Worm (Caenorhabditis elegans): ENCODE data around the gene arrd-14.

The arrd-14 gene

DNA sequence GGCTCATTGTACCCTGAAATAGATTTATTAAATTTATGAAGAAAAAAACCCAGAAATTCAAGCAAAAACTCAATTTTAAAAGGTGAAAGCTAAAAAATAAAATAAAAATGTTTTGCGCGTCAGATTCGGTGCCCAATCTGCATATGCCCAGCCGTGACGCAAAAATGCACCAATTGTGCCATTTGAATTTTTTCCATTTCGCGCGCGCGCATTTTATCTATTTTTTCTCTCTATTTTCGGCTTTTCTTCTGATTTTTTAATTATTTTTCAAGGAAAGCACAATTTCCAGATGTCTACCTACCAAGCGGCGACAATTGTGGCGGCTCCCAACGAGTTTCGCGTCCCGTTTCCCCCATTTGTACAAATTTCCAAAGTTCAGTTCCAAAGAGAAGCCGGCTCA is 26.3 kb upstream of the arrd-14 start, which contains the start of the genes Y54G9A.7 and bub-3 (continued):
- TF ChIP-seq ekl-4 (GFP tag; IDR thresholded peaks at IDR 0.05): peak; percentile 52; the same call in 1 of the 2 replicates
- no peak for TF ChIP-seq Y56A3A.18 (GFP tag; IDR thresholded peaks at IDR 0.05)
- TF ChIP-seq pbrm-1 (GFP tag; IDR thresholded peaks at IDR 0.05): 0 out of 2 replicates have a peak, but pooled peaks have one; percentile 8
- no peak for TF ChIP-seq gei-17 (GFP tag; optimal IDR thresholded peaks at IDR 0.05)
- TF ChIP-seq F23B12.7 (tag; optimal IDR thresholded peaks at IDR 0.05; ENCODE audit: insufficient read depth): no peak
- TF ChIP-seq nhr-27 (tag; optimal IDR thresholded peaks at IDR 0.05): no peak
- TF ChIP-seq hlh-12 (tag; optimal IDR thresholded peaks at IDR 0.05): no peak
- TF ChIP-seq sea-2 (GFP tag; IDR thresholded peaks at IDR 0.05): no peak
- TF ChIP-seq pha-4 (tag; optimal IDR thresholded peaks at IDR 0.05): no peak
- TF ChIP-seq F49E8.2 (tag; optimal IDR thresholded peaks at IDR 0.05; ENCODE audit: insufficient read depth): peak; percentile 22
- no peak for TF ChIP-seq attf-3 (GFP tag; conservative IDR thresholded peaks at IDR 0.05)
- no peak for TF ChIP-seq rec-8 (tag; optimal IDR thresholded peaks at IDR 0.05)
- no peak for TF ChIP-seq snpc-4 (GFP tag; optimal IDR thresholded peaks at IDR 0.05)
- TF ChIP-seq snpc-4 (tag; optimal IDR thresholded peaks at IDR 0.05): peak in 1 of 4 experiments; percentile 46
- TF ChIP-seq somi-1 (GFP tag; optimal IDR thresholded peaks at IDR 0.05): no peak

ce11 chrII:13729416-13729815 is 22.7 kb upstream of the arrd-14 start, which contains the start of gene Y54G9A.9:
Gene Y54G9A.9, plus strand, starts transcription at chrII:13729716.
- no peak for TF ChIP-seq ztf-3 (GFP tag; optimal IDR thresholded peaks at IDR 0.05)
- no peak for TF ChIP-seq ZK185.1 (tag; optimal IDR thresholded peaks at IDR 0.05; ENCODE audit: poor library complexity, severe bottlenecking)
- TF ChIP-seq tbp1 (GFP tag; optimal IDR thresholded peaks at IDR 0.05): no peak
- no peak for TF ChIP-seq ztf-18 (tag; optimal IDR thresholded peaks at IDR 0.05)
- no peak for TF ChIP-seq Y53G8AR.9 (GFP tag; conservative IDR thresholded peaks at IDR 0.05)
- no peak for TF ChIP-seq unc-130 (GFP tag; optimal IDR thresholded peaks at IDR 0.05)
- TF ChIP-seq rpc-1 (optimal IDR thresholded peaks at IDR 0.05): no peak
- no peak for TF ChIP-seq rpc-1 (tag; optimal IDR thresholded peaks at IDR 0.05)
- TF ChIP-seq attf-3 (GFP tag; conservative IDR thresholded peaks at IDR 0.05): no peak
- no peak for TF ChIP-seq mes-4 (tag; optimal IDR thresholded peaks at IDR 0.05)
- TF ChIP-seq Y67H2A.10 (GFP tag; conservative IDR thresholded peaks at IDR 0.05): no peak
- TF ChIP-seq Y53F4B.3 (GFP tag; IDR thresholded peaks at IDR 0.05): no peak
- no peak for TF ChIP-seq egl-18 (GFP tag; IDR thresholded peaks at IDR 0.05)
- TF ChIP-seq F55B11.4 (tag; optimal IDR thresholded peaks at IDR 0.05; ENCODE audit: borderline replicate concordance, insufficient read depth): no peak
- TF ChIP-seq F52B5.7 (tag; optimal IDR thresholded peaks at IDR 0.05): no peak
- TF ChIP-seq D2030.7 (GFP tag; IDR thresholded peaks at IDR 0.05): no peak
- TF ChIP-seq nfyb-1 (GFP tag; IDR thresholded peaks at IDR 0.05): no peak
- no peak for TF ChIP-seq T26A5.8 (tag; optimal IDR thresholded peaks at IDR 0.05)
- no peak for TF ChIP-seq lin-40 (tag; optimal IDR thresholded peaks at IDR 0.05)
- no peak for TF ChIP-seq F57C9.4 (tag; optimal IDR thresholded peaks at IDR 0.05)
- no peak for TF ChIP-seq sea-2 (GFP tag; IDR thresholded peaks at IDR 0.05)

DNA sequence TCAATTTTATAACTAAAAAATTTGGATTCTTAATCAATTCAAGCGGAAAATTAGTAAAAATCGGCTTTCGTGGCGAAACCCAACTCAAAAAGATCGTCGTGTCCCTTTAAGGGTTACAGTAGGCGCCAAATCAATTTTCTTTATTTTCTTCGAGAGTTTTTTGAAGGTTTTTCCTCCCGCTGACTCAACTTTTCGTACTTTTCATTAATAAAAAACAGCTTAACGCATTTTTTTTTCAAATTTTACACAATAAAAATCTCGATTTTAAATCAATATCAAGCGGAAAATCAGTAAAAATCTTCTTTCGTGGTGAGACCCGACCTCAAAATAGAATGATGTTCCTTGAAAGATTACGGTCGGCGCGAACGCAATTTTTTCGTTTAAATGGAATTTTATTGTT is 20.0 kb upstream of the arrd-14 start:
- TF ChIP-seq ceh-58 (GFP tag; IDR thresholded peaks at IDR 0.05) (no peak), ZK185.1 (tag; optimal IDR thresholded peaks at IDR 0.05; ENCODE audit: poor library complexity, severe bottlenecking) (no peak), ztf-25 (GFP tag; IDR thresholded peaks at IDR 0.05) (no peak), nfya-2 (GFP tag; IDR thresholded peaks at IDR 0.05) (no peak), dpff-1 (tag; optimal IDR thresholded peaks at IDR 0.05) (no peak), pbrm-1 (GFP tag; IDR thresholded peaks at IDR 0.05) (no peak), ceh-79 (tag; optimal IDR thresholded peaks at IDR 0.05) (no peak), F33H1.4 (GFP tag; IDR thresholded peaks at IDR 0.05) (peak; percentile 92), mxl-1 (tag; optimal IDR thresholded peaks at IDR 0.05) (no peak), hmg-20 (GFP tag; IDR thresholded peaks at IDR 0.05) (no peak), hlh-26 (GFP tag; conservative IDR thresholded peaks at IDR 0.05) (no peak), lin-35 (GFP tag; optimal IDR thresholded peaks at IDR 0.05) (no peak), hmg-1.2 (GFP tag; IDR thresholded peaks at IDR 0.05) (0 out of 2 replicates have a peak, but pooled peaks have one; percentile 14), Y53G8AR.9 (GFP tag; conservative IDR thresholded peaks at IDR 0.05) (no peak), repo-1 (tag; optimal IDR thresholded peaks at IDR 0.05) (no peak), madf-10 (tag; optimal IDR thresholded peaks at IDR 0.05) (no peak), egl-44 (GFP tag; IDR thresholded peaks at IDR 0.05) (no peak)

All from whole organism, young adult.